Worm (Caenorhabditis elegans) whole organism, midembryonic: ENCODE results near the gene C49G7.7.

ENCODE experiments used
- T22C8.4 ChIP-seq: fragments of 200-800 bp; sonication (Bioruptor generic); IDR thresholded peaks from 2 replicates; pipeline ENCODE4 v1.3.6; 2022; ENCODE audit warnings: missing genetic modification characterization, missing compliant biosample characterization
- cog-1 ChIP-seq: sonication (generic microtip); optimal IDR thresholded peaks from 2 replicates; lab custom pipeline; 2016; ENCODE audit warnings: missing genetic modification characterization, missing compliant biosample characterization
- flt-1 ChIP-seq: fragments of 200-800 bp; sonication (Bioruptor generic); IDR thresholded peaks from 2 replicates; pipeline ENCODE4 v1.3.6; 2022; ENCODE audit warnings: missing genetic modification characterization, missing compliant biosample characterization
- klf-2 ChIP-seq: fragments of 200-800 bp; sonication (Bioruptor generic); conservative IDR thresholded peaks from 2 replicates; pipeline ENCODE4 v1.3.6; 2022; ENCODE audit warnings: missing genetic modification reagents, missing genetic modification characterization, missing compliant biosample characterization
- med-1 ChIP-seq: sonication (generic microtip); optimal IDR thresholded peaks from 2 replicates; lab custom pipeline; 2017; ENCODE audit warnings: missing genetic modification characterization, mild to moderate bottlenecking, missing compliant biosample characterization, antibody characterized with exemption, missing genetic modification reagents; ENCODE audit not compliant: insufficient read depth
- ref-1 ChIP-seq: fragments of 200-800 bp; sonication (Bioruptor generic); conservative IDR thresholded peaks from 2 replicates; pipeline ENCODE4 v1.3.6; 2022; ENCODE audit warnings: missing genetic modification reagents, missing genetic modification characterization, missing compliant biosample characterization
- tab-1 ChIP-seq: fragments of 200-800 bp; sonication (Bioruptor generic); IDR thresholded peaks from 2 replicates; pipeline ENCODE4 v1.3.6; 2022; ENCODE audit warnings: missing genetic modification characterization, missing compliant biosample characterization
- ztf-23 ChIP-seq: fragments of 200-800 bp; sonication (Bioruptor generic); IDR thresholded peaks from 2 replicates; pipeline ENCODE4 v1.3.6; 2022; ENCODE audit warnings: missing genetic modification reagents, missing genetic modification characterization, missing compliant biosample characterization
- ztf-29 ChIP-seq: fragments of 200-800 bp; sonication (Bioruptor generic); IDR thresholded peaks from 2 replicates; pipeline ENCODE4 v1.3.6; 2022; ENCODE audit warnings: missing genetic modification reagents, missing genetic modification characterization, missing compliant biosample characterization

Gene C49G7.7

DNA sequence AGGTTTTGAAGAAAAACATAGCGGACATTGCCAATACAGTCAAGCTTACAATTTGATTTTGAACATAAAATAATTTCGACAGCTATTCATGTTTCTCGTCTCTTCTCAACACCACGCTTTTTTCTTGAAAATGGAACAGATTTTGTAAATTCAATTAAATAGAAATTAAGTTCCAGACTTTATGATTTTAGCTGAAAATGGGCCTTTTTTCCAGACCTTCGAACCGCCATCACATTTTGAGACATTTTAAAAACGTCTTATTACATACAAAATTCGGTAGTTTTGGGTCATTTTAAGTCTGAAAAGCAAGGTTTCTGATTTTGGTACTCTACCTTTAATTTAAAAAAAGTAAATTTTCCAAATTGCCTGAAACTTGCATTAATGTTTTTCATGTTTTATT lies 3.8 kb downstream of the C49G7.7 start, which contains the start of gene C49G7.12:
Gene C49G7.12, plus strand, starts transcription at position 301 of the 400 bp plus-strand sequence.
- TF ChIP-seq ztf-29 (GFP tag; lab: Robert Waterston, UW) (no peak), cog-1 (no peak), flt-1 (GFP tag; lab: Robert Waterston, UW) (no peak), tab-1 (GFP tag; lab: Robert Waterston, UW) (no peak), ztf-23 (GFP tag; lab: Robert Waterston, UW) (no peak), ref-1 (GFP tag; lab: Robert Waterston, UW) (no peak), klf-2 (GFP tag; lab: Robert Waterston, UW) (no peak), med-1 (no peak), T22C8.4 (GFP tag; lab: Robert Waterston, UW) (no peak)

ce11 chrV:4038557-4038956 lies 4.3 kb downstream of the C49G7.7 start:
- no peak for TF ChIP-seq T22C8.4 (GFP tag; lab: Robert Waterston, UW)
- TF ChIP-seq cog-1: no peak
- no peak for TF ChIP-seq flt-1 (GFP tag; lab: Robert Waterston, UW)
- no peak for TF ChIP-seq ztf-29 (GFP tag; lab: Robert Waterston, UW)
- TF ChIP-seq ztf-23 (GFP tag; lab: Robert Waterston, UW): no peak
- TF ChIP-seq tab-1 (GFP tag; lab: Robert Waterston, UW): no peak

DNA sequence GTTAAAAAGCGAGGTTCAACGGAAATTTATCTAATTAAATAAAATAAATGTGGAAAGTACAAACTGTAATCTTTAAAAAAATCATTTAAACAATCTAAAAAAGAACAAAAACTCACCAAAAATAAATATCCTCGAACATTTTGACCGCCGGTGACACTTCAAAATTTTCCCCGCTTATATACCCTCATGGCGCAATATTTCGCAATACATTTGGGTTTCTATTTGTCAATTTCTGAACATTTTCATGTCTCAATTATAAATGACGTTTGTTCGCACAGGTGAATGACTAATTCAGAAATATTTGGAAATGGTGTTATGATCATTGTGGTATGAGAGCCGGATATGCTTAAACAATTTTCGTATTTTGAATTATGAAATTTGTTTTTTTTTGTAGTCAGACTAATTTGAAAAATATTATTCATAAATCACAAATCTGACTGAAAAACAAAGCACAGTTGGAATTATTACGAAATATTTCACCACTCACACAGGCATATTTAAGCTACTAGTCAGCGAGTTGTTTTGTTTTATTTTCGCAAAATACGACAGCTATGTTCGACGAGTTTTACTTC lies 7.7 kb downstream of the C49G7.7 start, which contains the start of the genes C49G7.10 and irg-2:
Gene C49G7.10, minus strand, starts transcription at position 169 of the 572 bp plus-strand sequence.
Gene irg-2, plus strand, starts transcription at position 329 of the 572 bp plus-strand sequence.
- TF ChIP-seq ztf-23 (GFP tag; lab: Robert Waterston, UW): no peak
- no peak for TF ChIP-seq cog-1
- TF ChIP-seq flt-1 (GFP tag; lab: Robert Waterston, UW): no peak
- TF ChIP-seq tab-1 (GFP tag; lab: Robert Waterston, UW): no peak
- TF ChIP-seq klf-2 (GFP tag; lab: Robert Waterston, UW): no peak
- TF ChIP-seq T22C8.4 (GFP tag; lab: Robert Waterston, UW): no peak
- no peak for TF ChIP-seq ztf-29 (GFP tag; lab: Robert Waterston, UW)
- TF ChIP-seq med-1: no peak
- TF ChIP-seq ref-1 (GFP tag; lab: Robert Waterston, UW): no peak

DNA sequence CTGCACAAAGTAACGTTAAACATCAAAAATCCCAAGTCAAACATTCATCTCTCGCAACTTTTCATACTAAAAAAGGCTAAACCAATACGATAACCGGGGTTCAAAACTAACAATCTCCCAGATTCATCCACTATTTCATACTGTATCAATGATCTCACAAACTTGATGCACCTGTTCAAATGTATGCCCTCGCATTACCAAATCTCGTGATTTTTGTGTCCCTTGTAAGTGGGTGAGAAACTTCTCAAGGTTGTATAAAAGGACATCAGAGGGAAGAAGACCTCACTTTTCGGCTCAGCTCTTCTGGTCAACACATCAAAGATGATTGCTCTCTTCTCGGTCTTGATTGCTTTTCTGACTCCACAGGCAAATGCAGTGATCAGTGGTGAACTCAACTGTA lies 9.4 kb downstream of the C49G7.7 start, which contains the start of gene phat-3:
Gene phat-3, plus strand, starts transcription at position 301 of the 400 bp plus-strand sequence.
- TF ChIP-seq ztf-23 (GFP tag; lab: Robert Waterston, UW) (no peak), flt-1 (GFP tag; lab: Robert Waterston, UW) (no peak), cog-1 (no peak), T22C8.4 (GFP tag; lab: Robert Waterston, UW) (no peak), ref-1 (GFP tag; lab: Robert Waterston, UW) (no peak), med-1 (no peak), klf-2 (GFP tag; lab: Robert Waterston, UW) (no peak), tab-1 (GFP tag; lab: Robert Waterston, UW) (no peak), ztf-29 (GFP tag; lab: Robert Waterston, UW) (no peak)

- TF ChIP-seq tab-1 (GFP tag; lab: Robert Waterston, UW): no peak
- no peak for TF ChIP-seq klf-2 (GFP tag; lab: Robert Waterston, UW)
- no peak for TF ChIP-seq T22C8.4 (GFP tag; lab: Robert Waterston, UW)
- no peak for TF ChIP-seq ztf-29 (GFP tag; lab: Robert Waterston, UW)
- TF ChIP-seq ref-1 (GFP tag; lab: Robert Waterston, UW): no peak
- TF ChIP-seq flt-1 (GFP tag; lab: Robert Waterston, UW): no peak
- no peak for TF ChIP-seq med-1
- TF ChIP-seq ztf-23 (GFP tag; lab: Robert Waterston, UW): no peak
- TF ChIP-seq cog-1: no peak
Measured at ce11 chrV:4046122-4046521, 11.8 kb downstream of the C49G7.7 start, which contains the start of gene phat-7. Gene phat-7 (plus strand): TSS chrV:4046422.

DNA sequence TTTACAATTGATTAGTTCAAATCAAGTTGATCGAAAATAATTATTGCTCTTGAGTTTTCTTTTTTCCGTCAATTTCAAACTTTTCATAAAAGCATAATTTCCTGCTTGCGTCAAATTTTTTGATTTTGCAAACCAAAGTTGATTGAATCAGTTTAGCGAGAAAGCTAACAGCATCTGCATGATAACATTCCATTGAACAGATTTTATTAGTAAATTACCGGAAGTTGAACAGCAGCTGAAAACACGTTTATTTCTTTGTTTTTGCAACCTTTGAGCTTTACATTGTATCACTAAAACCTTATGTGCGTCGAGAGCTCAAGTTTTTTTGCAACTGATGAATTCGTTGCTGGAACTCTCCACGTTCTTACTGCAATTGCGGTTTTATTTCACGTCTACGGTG lies 13.3 kb downstream of the C49G7.7 start, which contains the start of gene srh-169:
Gene srh-169, plus strand, starts transcription at position 301 of the 400 bp plus-strand sequence.
- TF ChIP-seq ref-1 (GFP tag; lab: Robert Waterston, UW) (no peak), ztf-29 (GFP tag; lab: Robert Waterston, UW) (no peak), med-1 (no peak), flt-1 (GFP tag; lab: Robert Waterston, UW) (no peak), klf-2 (GFP tag; lab: Robert Waterston, UW) (no peak), T22C8.4 (GFP tag; lab: Robert Waterston, UW) (no peak), tab-1 (GFP tag; lab: Robert Waterston, UW) (no peak), cog-1 (no peak), ztf-23 (GFP tag; lab: Robert Waterston, UW) (no peak)

ce11 chrV:4055025-4055424 lies 20.7 kb downstream of the C49G7.7 start, which contains the start of gene djr-1.2:
Gene djr-1.2 (minus strand): TSS chrV:4055125.
- no peak for TF ChIP-seq klf-2 (GFP tag; lab: Robert Waterston, UW)
- no peak for TF ChIP-seq ref-1 (GFP tag; lab: Robert Waterston, UW)
- no peak for TF ChIP-seq tab-1 (GFP tag; lab: Robert Waterston, UW)
- TF ChIP-seq ztf-23 (GFP tag; lab: Robert Waterston, UW): no peak
- TF ChIP-seq cog-1: no peak
- TF ChIP-seq med-1: no peak
- no peak for TF ChIP-seq T22C8.4 (GFP tag; lab: Robert Waterston, UW)
- TF ChIP-seq flt-1 (GFP tag; lab: Robert Waterston, UW): no peak
- no peak for TF ChIP-seq ztf-29 (GFP tag; lab: Robert Waterston, UW)

ce11 chrV:4056203-4056602 lies 21.9 kb downstream of the C49G7.7 start:
- TF ChIP-seq cog-1 (no peak), klf-2 (GFP tag; lab: Robert Waterston, UW) (no peak), ztf-23 (GFP tag; lab: Robert Waterston, UW) (no peak), tab-1 (GFP tag; lab: Robert Waterston, UW) (no peak), ztf-29 (GFP tag; lab: Robert Waterston, UW) (no peak), T22C8.4 (GFP tag; lab: Robert Waterston, UW) (no peak), ref-1 (GFP tag; lab: Robert Waterston, UW) (no peak), med-1 (no peak), flt-1 (GFP tag; lab: Robert Waterston, UW) (no peak)

- 0 out of 2 replicates have a peak, but pooled peaks have one; percentile 38 for TF ChIP-seq flt-1 (GFP tag; lab: Robert Waterston, UW)
Measured at ce11 chrV:4063559-4064164, 29.4 kb downstream of the C49G7.7 start.
